Fruit fly (Drosophila melanogaster) whole organism, embryonic: ENCODE measurements around the gene CG1440.
A peak's percentile ranks its signal among the peaks of the same experiment; 100 is the strongest.

Experiments
- ATbp ChIP-seq: fragments of 200-800 bp; sonication (Bioruptor generic); optimal IDR thresholded peaks from 2 replicates; lab custom pipeline; 2017; ENCODE audit warnings: missing biosample characterization, mild to moderate bottlenecking, missing genetic modification characterization, missing genetic modification reagents
- Atf6 ChIP-seq: fragments of 200-800 bp; sonication (Bioruptor generic); IDR thresholded peaks from 2 replicates; pipeline ENCODE4 v1.3.6; 2022; ENCODE audit warnings: missing biosample characterization, missing genetic modification characterization
- B-H1 ChIP-seq: fragments of 200-800 bp; sonication (Bioruptor generic); IDR thresholded peaks from 3 replicates; pipeline ENCODE4 v1.3.6; 2022; ENCODE audit warnings: missing biosample characterization, missing genetic modification characterization
- BtbVII ChIP-seq: fragments of 200-800 bp; sonication (Bioruptor generic); optimal IDR thresholded peaks from 3 replicates; lab custom pipeline; 2017; ENCODE audit warnings: missing biosample characterization, mild to moderate bottlenecking, missing genetic modification characterization
- CG10654 ChIP-seq: fragments of 200-800 bp; sonication (Bioruptor generic); optimal IDR thresholded peaks from 2 replicates; lab custom pipeline; 2016; ENCODE audit warnings: missing biosample characterization, missing genetic modification characterization
- CG11085 ChIP-seq: fragments of 200-800 bp; sonication (Bioruptor generic); IDR thresholded peaks from 2 replicates; pipeline ENCODE4 v1.3.6; 2022; ENCODE audit warnings: missing biosample characterization, missing genetic modification characterization
- CG11093 ChIP-seq: fragments of 200-800 bp; sonication (Bioruptor generic); IDR thresholded peaks from 3 replicates; pipeline ENCODE4 v1.3.6; 2022; ENCODE audit warnings: missing biosample characterization, missing genetic modification characterization
- CG11456 ChIP-seq: fragments of 200-800 bp; sonication (Bioruptor generic); IDR thresholded peaks from 3 replicates; pipeline ENCODE4 v1.3.6; 2022; ENCODE audit warnings: missing biosample characterization, missing genetic modification characterization
- CG11723 ChIP-seq: fragments of 200-800 bp; sonication (Bioruptor generic); optimal IDR thresholded peaks from 2 replicates; lab custom pipeline; 2017; ENCODE audit warnings: missing biosample characterization, mild to moderate bottlenecking, missing genetic modification characterization
- CG12942 ChIP-seq: fragments of 200-800 bp; sonication (Bioruptor generic); optimal IDR thresholded peaks from 3 replicates; lab custom pipeline; 2016; ENCODE audit warnings: missing biosample characterization, missing genetic modification characterization
- CG14441 ChIP-seq: fragments of 200-800 bp; sonication (Bioruptor generic); IDR thresholded peaks from 2 replicates; pipeline ENCODE4 v1.3.6; 2022; ENCODE audit warnings: missing biosample characterization, missing genetic modification characterization
- CG15073 ChIP-seq: fragments of 200-800 bp; sonication (Bioruptor generic); optimal IDR thresholded peaks from 2 replicates; lab custom pipeline; 2016; ENCODE audit warnings: missing biosample characterization, missing genetic modification characterization
- CG1529 ChIP-seq: fragments of 200-800 bp; sonication (Bioruptor generic); optimal IDR thresholded peaks from 3 replicates; lab custom pipeline; 2018; ENCODE audit warnings: missing biosample characterization, missing genetic modification characterization
- CG1603 ChIP-seq: fragments of 200-800 bp; sonication (Bioruptor generic); optimal IDR thresholded peaks from 2 replicates; lab custom pipeline; 2019; ENCODE audit warnings: missing biosample characterization, mild to moderate bottlenecking, missing genetic modification characterization, moderate library complexity
- CG2202 ChIP-seq: fragments of 200-800 bp; sonication (Bioruptor generic); optimal IDR thresholded peaks from 2 replicates; lab custom pipeline; 2018; ENCODE audit warnings: missing biosample characterization, mild to moderate bottlenecking, missing genetic modification characterization
- CG30020 ChIP-seq: fragments of 200-800 bp; optimal IDR thresholded peaks from 2 replicates; lab custom pipeline; 2019; ENCODE audit warnings: missing biosample characterization, mild to moderate bottlenecking, missing genetic modification characterization, moderate library complexity
- CG3281 ChIP-seq: fragments of 200-800 bp; sonication (Bioruptor generic); optimal IDR thresholded peaks from 3 replicates; lab custom pipeline; 2017; ENCODE audit warnings: missing biosample characterization, mild to moderate bottlenecking, missing genetic modification characterization
- CG34376 ChIP-seq: fragments of 200-800 bp; sonication (Bioruptor generic); optimal IDR thresholded peaks from 2 replicates; lab custom pipeline; 2018; ENCODE audit warnings: missing biosample characterization, mild to moderate bottlenecking, missing genetic modification characterization
- CG4360 ChIP-seq: fragments of 200-800 bp; sonication (Bioruptor generic); IDR thresholded peaks from 2 replicates; pipeline ENCODE4 v1.3.6; 2022; ENCODE audit warnings: missing biosample characterization, missing genetic modification characterization
- CG43689 ChIP-seq: fragments of 200-800 bp; sonication (Bioruptor generic); IDR thresholded peaks from 2 replicates; pipeline ENCODE4 v1.3.6; 2022; ENCODE audit warnings: missing biosample characterization, missing genetic modification characterization
- CG6654 ChIP-seq: fragments of 200-800 bp; sonication (Bioruptor generic); optimal IDR thresholded peaks from 2 replicates; lab custom pipeline; 2017; ENCODE audit warnings: missing biosample characterization, mild to moderate bottlenecking, missing genetic modification characterization
- CG8089 ChIP-seq: fragments of 200-800 bp; sonication (Bioruptor generic); optimal IDR thresholded peaks from 3 replicates; lab custom pipeline; 2016; ENCODE audit warnings: missing biosample characterization, missing genetic modification characterization
- D ChIP-seq, 2 experiments: fragments of 200-800 bp in 1 of 2; fragments of >200 bp in 1 of 2; sonication (Bioruptor generic) in 1 of 2; optimal IDR thresholded peaks; 2 replicates in 1 of 2; 3 replicates in 1 of 2; lab custom pipeline; 2017; ENCODE audit warnings: mild to moderate bottlenecking in 1 of 2, missing biosample characterization in 1 of 2, missing genetic modification characterization in 1 of 2, missing genetic modification reagents in 1 of 2
- ERR ChIP-seq: fragments of 200-800 bp; sonication (Bioruptor generic); optimal IDR thresholded peaks from 2 replicates; lab custom pipeline; 2016; ENCODE audit warnings: missing biosample characterization, missing genetic modification characterization
- Kr ChIP-seq: fragments of 200-800 bp; sonication (Bioruptor generic); optimal IDR thresholded peaks from 2 replicates; lab custom pipeline; 2017; ENCODE audit warnings: missing biosample characterization, mild to moderate bottlenecking, missing genetic modification characterization
- MESR4 ChIP-seq: fragments of 200-800 bp; sonication (Bioruptor generic); optimal IDR thresholded peaks from 2 replicates; lab custom pipeline; 2018; ENCODE audit warnings: missing biosample characterization, mild to moderate bottlenecking, missing genetic modification characterization, moderate library complexity
- Nf-YC ChIP-seq: fragments of 200-800 bp; optimal IDR thresholded peaks from 3 replicates; lab custom pipeline; 2019; ENCODE audit warnings: missing biosample characterization, mild to moderate bottlenecking, missing genetic modification characterization, moderate library complexity
- Sry-δ ChIP-seq: fragments of 200-800 bp; sonication (Bioruptor generic); optimal IDR thresholded peaks from 2 replicates; lab custom pipeline; 2016; ENCODE audit warnings: missing biosample characterization, missing genetic modification characterization
- Stat92E ChIP-seq, 3 experiments: fragments of >200 bp in 2 of 3; fragments of 200-800 bp in 1 of 3; sonication (Bioruptor generic) in 1 of 3; optimal IDR thresholded peaks; 2 replicates each; lab custom pipeline; 2017 to 2019; ENCODE audit warnings: missing biosample characterization in 3 of 3, missing genetic modification characterization in 3 of 3, mild to moderate bottlenecking in 1 of 3, moderate library complexity in 1 of 3
- Xrp1 ChIP-seq: fragments of 200-800 bp; sonication (Bioruptor generic); IDR thresholded peaks from 2 replicates; pipeline ENCODE4 v1.3.6; 2022; ENCODE audit warnings: missing biosample characterization, missing genetic modification characterization
- YL-1 ChIP-seq: fragments of 200-800 bp; sonication (Bioruptor generic); optimal IDR thresholded peaks from 3 replicates; lab custom pipeline; 2017; ENCODE audit warnings: missing biosample characterization, mild to moderate bottlenecking, missing genetic modification characterization
- ac ChIP-seq: fragments of 200-800 bp; sonication (Bioruptor generic); optimal IDR thresholded peaks from 3 replicates; lab custom pipeline; 2017; ENCODE audit warnings: missing biosample characterization, mild to moderate bottlenecking, missing genetic modification characterization
- br ChIP-seq: fragments of >200 bp; optimal IDR thresholded peaks from 2 replicates; lab custom pipeline; 2017
- cato ChIP-seq: fragments of 200-800 bp; sonication (Bioruptor generic); optimal IDR thresholded peaks from 2 replicates; lab custom pipeline; 2016; ENCODE audit warnings: missing biosample characterization, missing genetic modification characterization, borderline replicate concordance
- chinmo ChIP-seq: fragments of 200-800 bp; sonication (Bioruptor generic); IDR thresholded peaks from 4 replicates; pipeline ENCODE4 v1.3.6; 2022; ENCODE audit warnings: missing biosample characterization, missing genetic modification characterization; ENCODE audit not compliant: partially characterized antibody
- chm ChIP-seq: fragments of 200-800 bp; sonication (Bioruptor generic); IDR thresholded peaks from 2 replicates; pipeline ENCODE4 v1.3.6; 2022; ENCODE audit warnings: missing biosample characterization, missing genetic modification characterization
- grn ChIP-seq: fragments of 200-800 bp; sonication (Bioruptor generic); optimal IDR thresholded peaks from 3 replicates; lab custom pipeline; 2017; ENCODE audit warnings: missing biosample characterization, missing genetic modification characterization
- ham ChIP-seq: fragments of 200-800 bp; sonication (Bioruptor generic); IDR thresholded peaks from 2 replicates; pipeline ENCODE4 v1.3.6; 2022; ENCODE audit warnings: missing biosample characterization, missing genetic modification characterization
- lola ChIP-seq, 3 experiments: fragments of >200 bp in 2 of 3; fragments of 200-800 bp in 1 of 3; sonication (Bioruptor generic) in 1 of 3; optimal IDR thresholded peaks; 2 replicates each; lab custom pipeline; 2017 to 2019; ENCODE audit warnings: missing biosample characterization in 3 of 3, missing genetic modification characterization in 3 of 3, mild to moderate bottlenecking in 1 of 3, moderate library complexity in 1 of 3
- oc ChIP-seq: fragments of 200-800 bp; sonication (Bioruptor generic); optimal IDR thresholded peaks from 2 replicates; lab custom pipeline; 2018; ENCODE audit warnings: missing biosample characterization, mild to moderate bottlenecking, missing genetic modification characterization, moderate library complexity
- onecut ChIP-seq: fragments of 200-800 bp; sonication (Bioruptor generic); IDR thresholded peaks from 2 replicates; pipeline ENCODE4 v1.3.6; 2022; ENCODE audit warnings: missing biosample characterization, missing genetic modification characterization
- pnt ChIP-seq: fragments of 200-800 bp; sonication (Bioruptor generic); optimal IDR thresholded peaks from 3 replicates; lab custom pipeline; 2016; ENCODE audit warnings: missing biosample characterization, missing genetic modification characterization
- pum ChIP-seq: fragments of 200-800 bp; sonication (Bioruptor generic); optimal IDR thresholded peaks from 2 replicates; lab custom pipeline; 2016; ENCODE audit warnings: missing biosample characterization, missing genetic modification characterization
- shn ChIP-seq: fragments of 200-800 bp; sonication (Bioruptor generic); optimal IDR thresholded peaks from 3 replicates; lab custom pipeline; 2016; ENCODE audit warnings: missing biosample characterization, missing genetic modification characterization
- sim ChIP-seq: fragments of 200-800 bp; sonication (Bioruptor generic); IDR thresholded peaks from 2 replicates; pipeline ENCODE4 v1.3.6; 2022; ENCODE audit warnings: missing biosample characterization, missing genetic modification characterization
- twi ChIP-seq: fragments of 200-800 bp; optimal IDR thresholded peaks from 2 replicates; lab custom pipeline; 2019; ENCODE audit warnings: missing biosample characterization, mild to moderate bottlenecking, missing genetic modification characterization, moderate library complexity
- vfl ChIP-seq: fragments of 200-800 bp; sonication (Bioruptor generic); optimal IDR thresholded peaks from 2 replicates; lab custom pipeline; 2016; ENCODE audit warnings: missing biosample characterization, missing genetic modification characterization
- zen2 ChIP-seq: fragments of 200-800 bp; sonication (Bioruptor generic); IDR thresholded peaks from 3 replicates; pipeline ENCODE4 v1.3.6; 2022; ENCODE audit warnings: missing biosample characterization, missing genetic modification characterization; ENCODE audit not compliant: partially characterized antibody

Gene CG1440

dm6 chrX:8398177-8399018 lies 38.5 kb upstream of the CG1440 start, which contains the start of gene CG10555 (continued):
- TF ChIP-seq CG15073 (GFP tag; lab: Kevin White, UChicago), result peak; percentile 19
- no peak for TF ChIP-seq MESR4
- peak; percentile 58; the same call in 1 of the 2 replicates for TF ChIP-seq CG4360 (GFP tag; lab: Robert Waterston, UW)
- TF ChIP-seq B-H1 (GFP tag; lab: Robert Waterston, UW), result peak; percentile 65
- TF ChIP-seq chinmo, result 0 out of 4 replicates have a peak, but pooled peaks have one; percentile 38
- TF ChIP-seq chm (GFP tag; lab: Robert Waterston, UW), result peak; percentile 85
- TF ChIP-seq twi (tag; lab: Kevin White, UChicago), result peak; percentile 72
- no peak for TF ChIP-seq D (optimal IDR thresholded peaks at IDR 0.05; lab: Kevin White, UChicago)
- TF ChIP-seq D (GFP tag; optimal IDR thresholded peaks at IDR 0.05; lab: Kevin White, UChicago), result peak; percentile 71
- peak; percentile 67 for TF ChIP-seq pnt (GFP tag; lab: Kevin White, UChicago)
- peak; percentile 49 for TF ChIP-seq CG1529 (GFP tag; lab: Kevin White, UChicago)
- peak; percentile 89 for TF ChIP-seq CG14441 (GFP tag; lab: Robert Waterston, UW)
- TF ChIP-seq br (lab: Kevin White, UChicago), result no peak
- TF ChIP-seq cato (GFP tag; lab: Kevin White, UChicago), result peak; percentile 79
- TF ChIP-seq ham (GFP tag; lab: Robert Waterston, UW), result 0 out of 2 replicates have a peak, but pooled peaks have one; percentile 20
- peak; percentile 80 for TF ChIP-seq CG11085 (GFP tag; lab: Robert Waterston, UW)
- TF ChIP-seq BtbVII (GFP tag; lab: Kevin White, UChicago), result no peak
- peak; percentile 47 for TF ChIP-seq CG6654 (GFP tag; lab: Kevin White, UChicago)
- TF ChIP-seq CG12942 (GFP tag; lab: Kevin White, UChicago), result peak; percentile 80
- TF ChIP-seq YL-1, result no peak
- TF ChIP-seq CG3281 (GFP tag; lab: Kevin White, UChicago), result peak; percentile 63
- TF ChIP-seq CG30020 (tag; lab: Kevin White, UChicago), result peak; percentile 84
- TF ChIP-seq zen2 (GFP tag; lab: Robert Waterston, UW), result peak; percentile 28; the same call in 1 of the 3 replicates
- peak; percentile 50 for TF ChIP-seq CG34376
- peak; percentile 95 for TF ChIP-seq Xrp1 (GFP tag; lab: Robert Waterston, UW)
- TF ChIP-seq sim (GFP tag; lab: Robert Waterston, UW), result peak; percentile 81
- TF ChIP-seq lola (GFP tag; optimal IDR thresholded peaks at IDR 0.05; lab: Kevin White, UChicago), result peak in 1 of 3 experiments; percentile 96
- peak; percentile 43 for TF ChIP-seq ATbp
- TF ChIP-seq CG11723 (GFP tag; lab: Kevin White, UChicago), result peak; percentile 74
- TF ChIP-seq Kr (GFP tag; lab: Kevin White, UChicago), result no peak
- TF ChIP-seq Atf6, result peak; percentile 91
- TF ChIP-seq pum (GFP tag; lab: Kevin White, UChicago), result peak; percentile 72
- TF ChIP-seq Stat92E (GFP tag; optimal IDR thresholded peaks at IDR 0.05; lab: Kevin White, UChicago), result no peak
- TF ChIP-seq CG8089 (GFP tag; lab: Kevin White, UChicago), result peak; percentile 91
- no peak for TF ChIP-seq grn (GFP tag; lab: Kevin White, UChicago)
- peak; percentile 28 for TF ChIP-seq ac
- TF ChIP-seq CG10654 (GFP tag; lab: Kevin White, UChicago), result peak; percentile 79
- peak; percentile 66 for TF ChIP-seq CG43689 (GFP tag; lab: Robert Waterston, UW)
- peak; percentile 63 for TF ChIP-seq Nf-YC (tag; lab: Kevin White, UChicago)
- TF ChIP-seq Sry-δ (GFP tag; lab: Kevin White, UChicago), result peak; percentile 72
- TF ChIP-seq CG1603 (tag; lab: Kevin White, UChicago), result peak; percentile 95
- TF ChIP-seq CG11093 (GFP tag; lab: Robert Waterston, UW), result peak; percentile 83
- no peak for TF ChIP-seq ERR
- peak; percentile 81 for TF ChIP-seq onecut (GFP tag; lab: Robert Waterston, UW)
- peak; percentile 88 for TF ChIP-seq CG11456 (GFP tag; lab: Robert Waterston, UW)
- TF ChIP-seq oc (tag; lab: Kevin White, UChicago), result no peak
- peak; percentile 32 for TF ChIP-seq CG2202 (tag; lab: Kevin White, UChicago)
- TF ChIP-seq vfl (GFP tag; lab: Kevin White, UChicago), result peak; percentile 84
- TF ChIP-seq shn (GFP tag; lab: Kevin White, UChicago), result peak; percentile 95
